Fruit fly (Drosophila melanogaster): ENCODE results near the gene CG31321.

- TF ChIP-seq EcR (GFP tag; optimal IDR thresholded peaks at IDR 0.05) (peak; percentile 3), CG4496 (GFP tag; IDR thresholded peaks at IDR 0.05) (no peak), CG32121 (GFP tag; IDR thresholded peaks at IDR 0.05) (no peak), fd96Ca (GFP tag; IDR thresholded peaks at IDR 0.05) (no peak)
Observed at dm6 chr3R:14283754-14284421, 26.3 kb upstream of the CG31321 start.

Measured in whole organism, pupa.